Fruit fly (Drosophila melanogaster): ENCODE data around the gene PolZ2.
A peak's percentile ranks its signal among the peaks of the same experiment; 100 is the strongest.

PolZ2 gene

dm6 chr3R:5547464-5547943 lies 41.2 kb upstream of the PolZ2 start, which contains the start of gene CG2519 (continued):
- TF ChIP-seq sim (GFP tag; IDR thresholded peaks at IDR 0.05) (no peak; the same call in 1 of the 2 replicates), Tbp (GFP tag; optimal IDR thresholded peaks at IDR 0.05) (no peak), gsb (GFP tag; IDR thresholded peaks at IDR 0.05) (peak; percentile 31; the same call in 1 of the 2 replicates), Dbx (GFP tag; IDR thresholded peaks at IDR 0.05) (peak; percentile 71), Ada2b (GFP tag; IDR thresholded peaks at IDR 0.05) (peak; percentile 54; the same call in 1 of the 2 replicates), CG8089 (GFP tag; optimal IDR thresholded peaks at IDR 0.05) (peak; percentile 3), vnd (GFP tag; IDR thresholded peaks at IDR 0.05; ENCODE audit: partially characterized antibody) (peak; percentile 88), Rx (GFP tag; IDR thresholded peaks at IDR 0.05) (no peak), CG33213 (GFP tag; optimal IDR thresholded peaks at IDR 0.05) (peak; percentile 52), Awh (GFP tag; IDR thresholded peaks at IDR 0.05) (0 out of 2 replicates have a peak, but pooled peaks have one; percentile 9), fu2 (GFP tag; optimal IDR thresholded peaks at IDR 0.05) (peak; percentile 67), ems (GFP tag; optimal IDR thresholded peaks at IDR 0.05) (peak; percentile 72), ato (GFP tag; IDR thresholded peaks at IDR 0.05; ENCODE audit: partially characterized antibody) (peak; percentile 92), Atf-2 (GFP tag; optimal IDR thresholded peaks at IDR 0.05) (peak; percentile 15), CG6254 (GFP tag; optimal IDR thresholded peaks at IDR 0.05) (peak; percentile 21), Doc3 (GFP tag; IDR thresholded peaks at IDR 0.05; ENCODE audit: partially characterized antibody) (peak; percentile 73), ERR (GFP tag; optimal IDR thresholded peaks at IDR 0.05) (peak; percentile 57), CG16863 (GFP tag; optimal IDR thresholded peaks at IDR 0.05) (peak; percentile 34), Ets97D (GFP tag; optimal IDR thresholded peaks at IDR 0.05) (peak; percentile 77), CG2120 (GFP tag; optimal IDR thresholded peaks at IDR 0.05) (peak; percentile 81), CG4424 (GFP tag; optimal IDR thresholded peaks at IDR 0.05) (peak; percentile 48), CG11560 (tag; IDR thresholded peaks at IDR 0.05) (0 out of 3 replicates have a peak, but pooled peaks have one; percentile 39), row (GFP tag; IDR thresholded peaks at IDR 0.05) (peak; percentile 86), CG7987 (GFP tag; optimal IDR thresholded peaks at IDR 0.05) (peak; percentile 82), ase (GFP tag; IDR thresholded peaks at IDR 0.05) (peak; percentile 61; the same call in 2 of the 3 replicates), CG4820 (GFP tag; optimal IDR thresholded peaks at IDR 0.05) (peak; percentile 39), CG17359 (tag; optimal IDR thresholded peaks at IDR 0.05) (peak; percentile 59), CG8765 (GFP tag; IDR thresholded peaks at IDR 0.05) (peak; percentile 25; the same call in 1 of the 2 replicates), CG10979 (tag; optimal IDR thresholded peaks at IDR 0.05) (peak; percentile 43), zf30C (GFP tag; optimal IDR thresholded peaks at IDR 0.05) (no peak), CG4360 (GFP tag; IDR thresholded peaks at IDR 0.05) (no peak), CG30403 (GFP tag; optimal IDR thresholded peaks at IDR 0.05) (peak; percentile 68), CG31441 (GFP tag; IDR thresholded peaks at IDR 0.05) (no peak), Stat92E (GFP tag; optimal IDR thresholded peaks at IDR 0.05) (peak in 1 of 3 experiments; percentile 45), otp (GFP tag; IDR thresholded peaks at IDR 0.05) (0 out of 3 replicates have a peak, but pooled peaks have one; percentile 6), da (GFP tag; optimal IDR thresholded peaks at IDR 0.05) (peak; percentile 53), cas (GFP tag; IDR thresholded peaks at IDR 0.05) (peak; percentile 33; the same call in 1 of the 2 replicates), sqz (GFP tag; optimal IDR thresholded peaks at IDR 0.05) (no peak), hb (GFP tag; IDR thresholded peaks at IDR 0.05; ENCODE audit: partially characterized antibody) (peak; percentile 85), onecut (GFP tag; IDR thresholded peaks at IDR 0.05) (peak; percentile 62; the same call in 1 of the 2 replicates), stc (GFP tag; IDR thresholded peaks at IDR 0.05) (peak; percentile 62; the same call in 1 of the 2 replicates), bab2 (GFP tag; optimal IDR thresholded peaks at IDR 0.05) (peak; percentile 55), CG10267 (tag; optimal IDR thresholded peaks at IDR 0.05) (peak; percentile 57), Xrp1 (GFP tag; IDR thresholded peaks at IDR 0.05) (peak; percentile 67; the same call in 1 of the 2 replicates), CG9932 (GFP tag; IDR thresholded peaks at IDR 0.05) (peak; percentile 91), CG12155 (GFP tag; optimal IDR thresholded peaks at IDR 0.05) (peak; percentile 58), slp2 (GFP tag; optimal IDR thresholded peaks at IDR 0.05) (peak; percentile 57), CG4282 (GFP tag; optimal IDR thresholded peaks at IDR 0.05) (peak; percentile 48), HLH54F (GFP tag; optimal IDR thresholded peaks at IDR 0.05) (peak; percentile 69), CG17612 (GFP tag; IDR thresholded peaks at IDR 0.05) (0 out of 2 replicates have a peak, but pooled peaks have one; percentile 18)

Data from whole organism, embryonic.